Worm (Caenorhabditis elegans): ENCODE measurements around the gene T04G9.6.

The T04G9.6 gene

ce11 chrX:763452-763851 is 21.3 kb downstream of the T04G9.6 start, which contains the start of gene dyf-11:
TSS of gene dyf-11 (plus strand) at chrX:763752.
- TF ChIP-seq ceh-14 (tag; optimal IDR thresholded peaks at IDR 0.05) (peak; percentile 2), hlh-15 (tag; optimal IDR thresholded peaks at IDR 0.05) (no peak)

DNA sequence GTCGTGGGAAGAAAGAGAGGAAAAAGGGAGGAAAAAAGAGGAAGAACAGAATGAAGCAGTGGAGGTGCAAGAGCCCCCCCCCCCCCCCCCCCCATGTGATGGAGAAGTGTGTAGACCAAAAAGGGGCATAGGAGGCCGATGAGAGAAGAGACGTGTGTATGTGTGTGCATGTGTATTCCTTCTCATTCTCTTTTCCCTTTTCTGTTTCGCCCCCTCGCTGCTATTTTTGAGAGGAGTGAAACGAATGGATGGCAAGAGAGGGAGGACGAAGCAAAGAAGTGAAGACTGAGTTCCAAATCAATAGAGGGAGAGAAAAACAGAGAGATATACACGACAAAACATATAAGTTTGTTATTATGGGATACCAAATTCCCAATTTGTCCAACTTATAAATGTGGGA is 24.2 kb downstream of the T04G9.6 start:
- no peak for TF ChIP-seq ama-1 (optimal IDR thresholded peaks at IDR 0.05)
- no peak for TF ChIP-seq hlh-8 (tag; optimal IDR thresholded peaks at IDR 0.05)
- TF ChIP-seq C38D4.7 (GFP tag; optimal IDR thresholded peaks at IDR 0.05) = no peak
- TF ChIP-seq ceh-31 (tag; optimal IDR thresholded peaks at IDR 0.05) = peak; percentile 9
- TF ChIP-seq hlh-6 (tag; optimal IDR thresholded peaks at IDR 0.05) = no peak
- TF ChIP-seq fkh-6 (tag; optimal IDR thresholded peaks at IDR 0.05) = no peak
- peak; percentile 40 for TF ChIP-seq ceh-48 (tag; optimal IDR thresholded peaks at IDR 0.05)
- TF ChIP-seq eyg-1 (tag; optimal IDR thresholded peaks at IDR 0.05) = no peak
- TF ChIP-seq pha-2 (tag; optimal IDR thresholded peaks at IDR 0.05) = no peak
- peak; percentile 60 for TF ChIP-seq unc-86 (tag; optimal IDR thresholded peaks at IDR 0.05)
- TF ChIP-seq elt-4 (tag; optimal IDR thresholded peaks at IDR 0.05) = no peak
- no peak for TF ChIP-seq mec-3 (tag; optimal IDR thresholded peaks at IDR 0.05; ENCODE audit: borderline replicate concordance)
- no peak for TF ChIP-seq odd-2 (tag; optimal IDR thresholded peaks at IDR 0.05)
- no peak for TF ChIP-seq T23F11.4 (GFP tag; optimal IDR thresholded peaks at IDR 0.05)
- no peak for TF ChIP-seq pax-1 (tag; optimal IDR thresholded peaks at IDR 0.05)
- no peak for TF ChIP-seq ceh-6 (GFP tag; optimal IDR thresholded peaks at IDR 0.05)
- TF ChIP-seq ceh-2 (tag; optimal IDR thresholded peaks at IDR 0.05) = no peak
- peak; percentile 9 for TF ChIP-seq ceh-19 (GFP tag; optimal IDR thresholded peaks at IDR 0.05)
- peak; percentile 20 for TF ChIP-seq sox-4 (tag; optimal IDR thresholded peaks at IDR 0.05)
- TF ChIP-seq ceh-30 (tag; optimal IDR thresholded peaks at IDR 0.05) = no peak
- no peak for TF ChIP-seq ceh-22 (tag; optimal IDR thresholded peaks at IDR 0.05)
- peak; percentile 38 for TF ChIP-seq nfya-1 (tag; optimal IDR thresholded peaks at IDR 0.05)
- no peak for TF ChIP-seq unc-3 (GFP tag; conservative IDR thresholded peaks at IDR 0.05)
- TF ChIP-seq unc-3 (tag; optimal IDR thresholded peaks at IDR 0.05) = no peak
- no peak for TF ChIP-seq ref-2 (tag; optimal IDR thresholded peaks at IDR 0.05)
- no peak for TF ChIP-seq pag-3 (tag; optimal IDR thresholded peaks at IDR 0.05; ENCODE audit: borderline replicate concordance)
- no peak for TF ChIP-seq sdc-2 (tag; optimal IDR thresholded peaks at IDR 0.05)
- no peak for TF ChIP-seq ceh-18 (tag; optimal IDR thresholded peaks at IDR 0.05)
- no peak for TF ChIP-seq tbx-7 (tag; optimal IDR thresholded peaks at IDR 0.05)
- no peak for TF ChIP-seq K02D7.2 (tag; optimal IDR thresholded peaks at IDR 0.05)
- no peak for TF ChIP-seq nhr-11 (tag; optimal IDR thresholded peaks at IDR 0.05)
- TF ChIP-seq ceh-14 (tag; optimal IDR thresholded peaks at IDR 0.05) = no peak
- no peak for TF ChIP-seq F13H6.1 (tag; optimal IDR thresholded peaks at IDR 0.05)
- no peak for TF ChIP-seq ttx-3 (tag; optimal IDR thresholded peaks at IDR 0.05)
- TF ChIP-seq ceh-24 (tag; optimal IDR thresholded peaks at IDR 0.05) = no peak
- no peak for TF ChIP-seq hlh-13 (GFP tag; optimal IDR thresholded peaks at IDR 0.05)
- TF ChIP-seq lim-6 (tag; optimal IDR thresholded peaks at IDR 0.05) = no peak
- TF ChIP-seq fkh-10 (GFP tag; optimal IDR thresholded peaks at IDR 0.05) = no peak
- no peak for TF ChIP-seq pat-9 (tag; optimal IDR thresholded peaks at IDR 0.05)
- no peak for TF ChIP-seq dmd-4 (tag; optimal IDR thresholded peaks at IDR 0.05; ENCODE audit: borderline replicate concordance)
- TF ChIP-seq lin-11 (tag; optimal IDR thresholded peaks at IDR 0.05) = no peak
- TF ChIP-seq syd-9 (tag; optimal IDR thresholded peaks at IDR 0.05) = no peak
- TF ChIP-seq unc-55 (GFP tag; optimal IDR thresholded peaks at IDR 0.05) = no peak
- no peak for TF ChIP-seq npax-4 (tag; optimal IDR thresholded peaks at IDR 0.05)
- no peak for TF ChIP-seq elt-2 (tag; optimal IDR thresholded peaks at IDR 0.05)
- peak; percentile 42 for TF ChIP-seq unc-42 (tag; optimal IDR thresholded peaks at IDR 0.05)
- TF ChIP-seq C08G9.2 (tag; optimal IDR thresholded peaks at IDR 0.05) = no peak
- no peak for TF ChIP-seq Y22D7AL.16 (tag; optimal IDR thresholded peaks at IDR 0.05)
